Fruit fly (Drosophila melanogaster): ENCODE results near the gene CG14340.

- TF ChIP-seq CG8478 (optimal IDR thresholded peaks at IDR 0.05), result no peak
- TF ChIP-seq CTCF (optimal IDR thresholded peaks at IDR 0.05), result no peak
Measured at dm6 chr2L:1135495-1135894, 22.8 kb downstream of the CG14340 start.
